Fruit fly (Drosophila melanogaster) whole organism, embryonic: Measurements from ENCODE around the gene CG3339.

Source experiments
- Abd-B ChIP-seq: fragments of 200-800 bp; sonication (Bioruptor generic); optimal IDR thresholded peaks from 2 replicates; lab custom pipeline; 2018; ENCODE audit warnings: missing biosample characterization, mild to moderate bottlenecking, missing genetic modification characterization, moderate library complexity
- Antp ChIP-seq: fragments of 200-800 bp; sonication (Bioruptor generic); optimal IDR thresholded peaks from 3 replicates; lab custom pipeline; 2016; ENCODE audit warnings: missing biosample characterization, missing genetic modification characterization
- Awh ChIP-seq: fragments of 200-800 bp; sonication (Bioruptor generic); IDR thresholded peaks from 2 replicates; pipeline ENCODE4, ENCODE4 v1.3.6; 2022; ENCODE audit warnings: missing biosample characterization, missing genetic modification characterization
- B-H1 ChIP-seq: fragments of 200-800 bp; sonication (Bioruptor generic); IDR thresholded peaks from 3 replicates; pipeline ENCODE4 v1.3.6; 2022; ENCODE audit warnings: missing biosample characterization, missing genetic modification characterization
- Bdp1 ChIP-seq: fragments of 200-800 bp; sonication (Bioruptor generic); optimal IDR thresholded peaks from 3 replicates; lab custom pipeline; 2016; ENCODE audit warnings: missing biosample characterization, missing genetic modification characterization
- CG10267 ChIP-seq: fragments of 200-800 bp; sonication (Bioruptor generic); optimal IDR thresholded peaks from 2 replicates; lab custom pipeline; 2018; ENCODE audit warnings: missing biosample characterization, mild to moderate bottlenecking, missing genetic modification characterization, moderate library complexity
- CG10543 ChIP-seq: fragments of 200-800 bp; sonication (Bioruptor generic); optimal IDR thresholded peaks from 3 replicates; lab custom pipeline; 2017; ENCODE audit warnings: missing biosample characterization, mild to moderate bottlenecking, missing genetic modification characterization, moderate library complexity
- CG10959 ChIP-seq: fragments of 200-800 bp; sonication (Bioruptor generic); IDR thresholded peaks from 2 replicates; pipeline ENCODE4 v1.3.6; 2022; ENCODE audit warnings: missing biosample characterization, missing genetic modification characterization
- CG11085 ChIP-seq: fragments of 200-800 bp; sonication (Bioruptor generic); IDR thresholded peaks from 2 replicates; pipeline ENCODE4 v1.3.6; 2022; ENCODE audit warnings: missing biosample characterization, missing genetic modification characterization
- CG1832 ChIP-seq: fragments of 200-800 bp; sonication (Bioruptor generic); optimal IDR thresholded peaks from 2 replicates; lab custom pipeline; 2017; ENCODE audit warnings: missing biosample characterization, mild to moderate bottlenecking, missing genetic modification characterization, inconsistent platforms
- CG2199 ChIP-seq: fragments of 200-800 bp; sonication (Bioruptor generic); IDR thresholded peaks from 3 replicates; pipeline ENCODE4 v1.3.6; 2022; ENCODE audit warnings: missing biosample characterization, missing genetic modification characterization
- CG30403 ChIP-seq: fragments of 200-800 bp; sonication (Bioruptor generic); optimal IDR thresholded peaks from 3 replicates; lab custom pipeline; 2016; ENCODE audit warnings: missing biosample characterization, missing genetic modification characterization
- CG3407 ChIP-seq: fragments of 200-800 bp; sonication (Bioruptor generic); optimal IDR thresholded peaks from 2 replicates; lab custom pipeline; 2018; ENCODE audit warnings: missing biosample characterization, mild to moderate bottlenecking, missing genetic modification characterization
- CG34422 ChIP-seq: fragments of 200-800 bp; sonication (Bioruptor generic); IDR thresholded peaks from 3 replicates; pipeline ENCODE4 v1.3.6; 2022; ENCODE audit warnings: missing biosample characterization, missing genetic modification characterization
- CG4360 ChIP-seq: fragments of 200-800 bp; sonication (Bioruptor generic); IDR thresholded peaks from 2 replicates; pipeline ENCODE4 v1.3.6; 2022; ENCODE audit warnings: missing biosample characterization, missing genetic modification characterization
- CG5180 ChIP-seq: fragments of 200-800 bp; sonication (Bioruptor generic); optimal IDR thresholded peaks from 3 replicates; lab custom pipeline; 2017; ENCODE audit warnings: missing biosample characterization, missing genetic modification characterization, mild to moderate bottlenecking, moderate library complexity, missing genetic modification reagents
- CG6854 ChIP-seq: fragments of 200-800 bp; sonication (Bioruptor generic); optimal IDR thresholded peaks from 3 replicates; lab custom pipeline; 2017; ENCODE audit warnings: missing biosample characterization, mild to moderate bottlenecking, missing genetic modification characterization
- CG7987 ChIP-seq: fragments of 200-800 bp; sonication (Bioruptor generic); optimal IDR thresholded peaks from 2 replicates; lab custom pipeline; 2018; ENCODE audit warnings: missing biosample characterization, mild to moderate bottlenecking, missing genetic modification characterization, moderate library complexity
- CG8290 ChIP-seq, 3 experiments: fragments of 200-800 bp; sonication (Bioruptor generic); optimal IDR thresholded peaks; 2 replicates each; lab custom pipeline; 2016 to 2019; ENCODE audit warnings: missing biosample characterization in 3 of 3, missing genetic modification characterization in 3 of 3, mild to moderate bottlenecking in 2 of 3, moderate library complexity in 1 of 3
- CG8478 ChIP-seq: fragments of >200 bp; optimal IDR thresholded peaks from 2 replicates; lab custom pipeline; 2018
- CG9215 ChIP-seq: fragments of 200-800 bp; sonication (Bioruptor generic); IDR thresholded peaks from 2 replicates; pipeline ENCODE4 v1.3.6; 2022; ENCODE audit warnings: missing biosample characterization, missing genetic modification characterization
- CHES-1-like ChIP-seq: fragments of 200-800 bp; sonication (Bioruptor generic); optimal IDR thresholded peaks from 2 replicates; lab custom pipeline; 2016; ENCODE audit warnings: missing biosample characterization, missing genetic modification characterization
- Chrac-16 ChIP-seq: fragments of 200-800 bp; sonication (Bioruptor generic); optimal IDR thresholded peaks from 3 replicates; lab custom pipeline; 2016; ENCODE audit warnings: missing biosample characterization, missing genetic modification characterization
- Dref ChIP-seq: fragments of 200-800 bp; sonication (Bioruptor generic); IDR thresholded peaks from 2 replicates; pipeline ENCODE4 v1.3.6; 2022; ENCODE audit warnings: missing biosample characterization, missing genetic modification characterization
- Gug ChIP-seq: fragments of 200-800 bp; sonication (Bioruptor generic); IDR thresholded peaks from 4 replicates; pipeline ENCODE4 v1.3.6; 2022; ENCODE audit warnings: missing biosample characterization, missing genetic modification characterization
- HLHmδ ChIP-seq: fragments of 200-800 bp; sonication (Bioruptor generic); optimal IDR thresholded peaks from 2 replicates; lab custom pipeline; 2018; ENCODE audit warnings: missing biosample characterization, mild to moderate bottlenecking, missing genetic modification characterization, moderate library complexity
- Hr3 ChIP-seq: fragments of 200-800 bp; sonication (Bioruptor generic); optimal IDR thresholded peaks from 3 replicates; lab custom pipeline; 2016; ENCODE audit warnings: missing biosample characterization, missing genetic modification characterization
- Hr78 ChIP-seq, 2 experiments: fragments of 200-800 bp in 1 of 2; fragments of >200 bp in 1 of 2; sonication (Bioruptor generic) in 1 of 2; optimal IDR thresholded peaks; 2 replicates each; lab custom pipeline; 2017 to 2019; ENCODE audit warnings: missing biosample characterization in 2 of 2, missing genetic modification characterization in 2 of 2, mild to moderate bottlenecking in 1 of 2, moderate library complexity in 1 of 2
- MBD-R2 ChIP-seq: fragments of 200-800 bp; sonication (Bioruptor generic); IDR thresholded peaks from 2 replicates; pipeline ENCODE4 v1.3.6; 2022; ENCODE audit warnings: missing biosample characterization, missing genetic modification characterization
- Med ChIP-seq: fragments of 200-800 bp; sonication (Bioruptor generic); peaks from one replicate; lab custom pipeline; 2016; ENCODE audit warnings: missing biosample characterization, missing genetic modification characterization, mild to moderate bottlenecking, inconsistent platforms, moderate library complexity
- Nf-YA ChIP-seq: fragments of 200-800 bp; sonication (Bioruptor generic); IDR thresholded peaks from 2 replicates; pipeline ENCODE4 v1.3.6; 2022; ENCODE audit warnings: missing biosample characterization, missing genetic modification characterization
- Nf-YC ChIP-seq: fragments of 200-800 bp; optimal IDR thresholded peaks from 3 replicates; lab custom pipeline; 2019; ENCODE audit warnings: missing biosample characterization, mild to moderate bottlenecking, missing genetic modification characterization, moderate library complexity
- Rfx ChIP-seq: fragments of 200-800 bp; sonication (Bioruptor generic); IDR thresholded peaks from 2 replicates; pipeline ENCODE4 v1.3.6; 2022; ENCODE audit warnings: missing biosample characterization, missing genetic modification characterization
- Trl ChIP-seq, 3 experiments: fragments of >200 bp in 2 of 3; fragments of 200-800 bp in 1 of 3; sonication (Bioruptor generic) in 1 of 3; optimal IDR thresholded peaks; 2 replicates in 1 of 3; 3 replicates in 2 of 3; lab custom pipeline; 2016 to 2017; ENCODE audit warnings: missing biosample characterization in 1 of 3, missing genetic modification characterization in 1 of 3
- abd-A ChIP-seq: fragments of 200-800 bp; sonication (Bioruptor generic); optimal IDR thresholded peaks from 3 replicates; lab custom pipeline; 2019; ENCODE audit warnings: missing biosample characterization, mild to moderate bottlenecking, missing genetic modification characterization, moderate library complexity
- emc ChIP-seq: fragments of 200-800 bp; sonication (Bioruptor generic); optimal IDR thresholded peaks from 2 replicates; lab custom pipeline; 2016; ENCODE audit warnings: missing biosample characterization, missing genetic modification characterization
- ftz-f1 ChIP-seq: fragments of 200-800 bp; sonication (Bioruptor generic); optimal IDR thresholded peaks from 2 replicates; lab custom pipeline; 2016; ENCODE audit warnings: missing biosample characterization, missing genetic modification characterization
- grau ChIP-seq: fragments of 200-800 bp; optimal IDR thresholded peaks from 3 replicates; lab custom pipeline; 2019; ENCODE audit warnings: missing biosample characterization, mild to moderate bottlenecking, missing genetic modification characterization, moderate library complexity
- hb ChIP-seq: fragments of 200-800 bp; sonication (Bioruptor generic); IDR thresholded peaks from 3 replicates; pipeline ENCODE4 v1.3.6; 2022; ENCODE audit warnings: missing biosample characterization, missing genetic modification characterization; ENCODE audit not compliant: partially characterized antibody
- mirr ChIP-seq: fragments of 200-800 bp; sonication (Bioruptor generic); optimal IDR thresholded peaks from 3 replicates; lab custom pipeline; 2018; ENCODE audit warnings: missing biosample characterization, mild to moderate bottlenecking, missing genetic modification characterization
- nmo ChIP-seq: fragments of 200-800 bp; sonication (Bioruptor generic); optimal IDR thresholded peaks from 2 replicates; lab custom pipeline; 2018; ENCODE audit warnings: missing biosample characterization, mild to moderate bottlenecking, missing genetic modification characterization, moderate library complexity
- salm ChIP-seq: fragments of 200-800 bp; sonication (Bioruptor generic); optimal IDR thresholded peaks from 2 replicates; lab custom pipeline; 2018; ENCODE audit warnings: missing biosample characterization, mild to moderate bottlenecking, missing genetic modification characterization
- scrt ChIP-seq: fragments of 200-800 bp; sonication (Bioruptor generic); optimal IDR thresholded peaks from 2 replicates; lab custom pipeline; 2018; ENCODE audit warnings: missing biosample characterization, mild to moderate bottlenecking, missing genetic modification characterization, moderate library complexity
- twi ChIP-seq: fragments of 200-800 bp; optimal IDR thresholded peaks from 2 replicates; lab custom pipeline; 2019; ENCODE audit warnings: missing biosample characterization, mild to moderate bottlenecking, missing genetic modification characterization, moderate library complexity
- vvl ChIP-seq: fragments of 200-800 bp; sonication (Bioruptor generic); IDR thresholded peaks from 2 replicates; pipeline ENCODE4 v1.3.6; 2022; ENCODE audit warnings: missing biosample characterization, missing genetic modification characterization
- wdn ChIP-seq: fragments of 200-800 bp; sonication (Bioruptor generic); IDR thresholded peaks from 2 replicates; pipeline ENCODE4 v1.3.6; 2022; ENCODE audit warnings: missing biosample characterization, missing genetic modification characterization
- zfh1 ChIP-seq: fragments of 200-800 bp; sonication (Bioruptor generic); IDR thresholded peaks from 3 replicates; pipeline ENCODE4 v1.3.6; 2022; ENCODE audit warnings: missing biosample characterization, missing genetic modification characterization

The CG3339 gene

DNA sequence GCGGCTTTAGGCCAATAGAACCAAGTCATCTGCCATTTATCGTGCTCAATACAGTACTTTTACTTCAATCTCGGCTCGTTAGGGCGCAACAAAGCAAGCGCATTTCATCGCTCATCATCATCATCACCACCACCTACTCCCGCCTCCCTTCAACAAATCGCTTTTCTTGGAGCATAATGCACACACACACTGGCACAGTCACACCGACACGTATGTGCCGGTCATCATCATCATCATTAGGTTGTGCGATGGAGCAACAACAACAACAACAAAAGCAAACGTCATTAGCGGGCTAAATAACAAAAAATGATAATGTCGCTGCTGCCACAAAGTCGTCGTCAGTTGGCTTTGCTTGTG is 76.7 kb downstream of the CG3339 start (continued):
- TF ChIP-seq twi (tag; lab: Kevin White, UChicago) (no peak), mirr (GFP tag; lab: Kevin White, UChicago) (no peak), CG9215 (peak; percentile 26; the same call in 1 of the 2 replicates), grau (tag; lab: Kevin White, UChicago) (peak; percentile 10), emc (GFP tag; lab: Kevin White, UChicago) (no peak), CG34422 (GFP tag; lab: Robert Waterston, UW) (peak; percentile 56; the same call in 2 of the 3 replicates), CG4360 (GFP tag; lab: Robert Waterston, UW) (peak; percentile 92), wdn (GFP tag; lab: Robert Waterston, UW) (no peak), Trl (optimal IDR thresholded peaks at IDR 0.05; lab: Kevin White, UChicago) (peak in 1 of 2 experiments; percentile 23), Trl (GFP tag; optimal IDR thresholded peaks at IDR 0.05; lab: Kevin White, UChicago) (no peak)

DNA sequence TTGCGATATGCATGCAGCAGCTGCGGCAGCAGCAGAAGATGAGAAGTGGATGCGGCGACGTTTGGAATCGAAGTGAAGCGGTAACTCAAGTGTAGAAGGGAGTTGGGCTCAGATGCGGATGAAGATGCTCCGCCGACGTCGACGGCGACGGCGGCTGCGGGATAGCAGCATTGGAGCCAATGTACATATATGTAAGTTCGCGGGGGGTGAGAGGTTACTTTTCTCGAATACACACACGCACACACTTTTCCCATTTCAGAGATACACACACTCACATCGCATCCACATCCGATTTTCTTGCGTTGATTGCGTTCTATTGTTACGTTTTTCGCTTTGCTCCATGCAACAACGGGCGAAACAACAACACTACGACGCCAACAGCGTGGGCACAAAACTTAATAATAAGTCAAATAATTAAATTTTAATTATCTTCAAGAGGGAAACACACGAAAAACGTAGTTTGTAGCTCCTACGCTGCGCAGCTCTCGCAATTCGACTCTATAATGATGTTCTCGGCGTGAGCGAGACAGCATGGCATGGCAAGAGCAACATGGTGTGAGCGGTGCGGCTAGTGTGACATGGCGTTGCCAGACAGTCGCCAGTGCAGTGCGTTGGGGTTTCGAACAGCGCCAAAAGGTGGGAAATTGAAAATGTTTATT is 77.3 kb downstream of the CG3339 start, which contains the start of gene CG18766:
Gene CG18766, minus strand, starts transcription at position 508 of the 659 bp plus-strand sequence.
- TF ChIP-seq Nf-YA (GFP tag; lab: Robert Waterston, UW) (no peak), hb (GFP tag; lab: Robert Waterston, UW) (0 out of 3 replicates have a peak, but pooled peaks have one; percentile 20), abd-A (tag; lab: Kevin White, UChicago) (peak; percentile 63), CG11085 (GFP tag; lab: Robert Waterston, UW) (no peak), zfh1 (GFP tag; lab: Robert Waterston, UW) (0 out of 3 replicates have a peak, but pooled peaks have one; percentile 38), Chrac-16 (GFP tag; lab: Kevin White, UChicago) (peak; percentile 15), Med (peak; percentile 90), MBD-R2 (peak; percentile 83), grau (tag; lab: Kevin White, UChicago) (peak; percentile 29), Bdp1 (GFP tag; lab: Kevin White, UChicago) (peak; percentile 9), B-H1 (no peak), CG5180 (no peak), CG3407 (GFP tag; lab: Kevin White, UChicago) (no peak), scrt (peak; percentile 99), Awh (GFP tag; lab: Robert Waterston, UW) (0 out of 2 replicates have a peak, but pooled peaks have one; percentile 24), HLHmδ (GFP tag; lab: Kevin White, UChicago) (peak; percentile 65), CG1832 (GFP tag; lab: Kevin White, UChicago) (peak; percentile 98), CG10959 (no peak), CG10267 (peak; percentile 12), CG30403 (GFP tag; lab: Kevin White, UChicago) (peak; percentile 19), nmo (GFP tag; lab: Kevin White, UChicago) (peak; percentile 52), Hr3 (GFP tag; lab: Kevin White, UChicago) (no peak), Abd-B (GFP tag; lab: Kevin White, UChicago) (peak; percentile 24), CG7987 (GFP tag; lab: Kevin White, UChicago) (peak; percentile 6), CG10543 (GFP tag; lab: Kevin White, UChicago) (peak; percentile 55), vvl (GFP tag; lab: Robert Waterston, UW) (peak; percentile 53), salm (no peak), CG6854 (GFP tag; lab: Kevin White, UChicago) (peak; percentile 11), CHES-1-like (GFP tag; lab: Kevin White, UChicago) (peak; percentile 51), CG8290 (GFP tag; optimal IDR thresholded peaks at IDR 0.05; lab: Kevin White, UChicago) (peak; percentile 8), CG8290 (tag; optimal IDR thresholded peaks at IDR 0.05; lab: Kevin White, UChicago) (peak in 1 of 2 experiments; percentile 67), Nf-YC (tag; lab: Kevin White, UChicago) (peak; percentile 73), Dref (GFP tag; lab: Robert Waterston, UW) (peak; percentile 39; the same call in 1 of the 2 replicates), Hr78 (GFP tag; optimal IDR thresholded peaks at IDR 0.05; lab: Kevin White, UChicago) (peak in 1 of 2 experiments; percentile 91), Antp (GFP tag; lab: Kevin White, UChicago) (peak; percentile 49), ftz-f1 (peak; percentile 69), CG2199 (GFP tag; lab: Robert Waterston, UW) (peak; percentile 70; the same call in 1 of the 3 replicates), Gug (GFP tag; lab: Robert Waterston, UW) (peak; percentile 18; the same call in 1 of the 4 replicates), CG8478 (lab: Kevin White, UChicago) (peak; percentile 99), Rfx (GFP tag; lab: Robert Waterston, UW) (peak; percentile 45; the same call in 1 of the 2 replicates)
